Worm (Caenorhabditis elegans): Measurements from ENCODE around the gene fbxb-9.

ce11 chrIV:11146962-11147470 lies 15.3 kb downstream of the fbxb-9 start, which contains the start of gene pigq-1:
- TF ChIP-seq pqm-1 (tag; optimal IDR thresholded peaks at IDR 0.05) = no peak
- TF ChIP-seq ceh-2 (tag; optimal IDR thresholded peaks at IDR 0.05) = no peak
- no peak for TF ChIP-seq elt-4 (tag; optimal IDR thresholded peaks at IDR 0.05)
- no peak for TF ChIP-seq nhr-11 (tag; optimal IDR thresholded peaks at IDR 0.05)
- no peak for TF ChIP-seq hlh-8 (tag; optimal IDR thresholded peaks at IDR 0.05)
- TF ChIP-seq Y22D7AL.16 (tag; optimal IDR thresholded peaks at IDR 0.05) = no peak
- no peak for TF ChIP-seq fkh-10 (GFP tag; optimal IDR thresholded peaks at IDR 0.05)
- TF ChIP-seq ceh-9 (tag; optimal IDR thresholded peaks at IDR 0.05) = no peak
- no peak for TF ChIP-seq C38D4.7 (GFP tag; optimal IDR thresholded peaks at IDR 0.05)

Measured in whole organism, late embryonic.